Fruit fly (Drosophila melanogaster) whole organism, embryonic: Measurements from ENCODE around the gene CG13038.

Source experiments
- Aef1 ChIP-seq: fragments of 200-800 bp; sonication (Bioruptor generic); IDR thresholded peaks from 3 replicates; pipeline ENCODE4 v1.3.6; 2022; ENCODE audit warnings: missing biosample characterization, missing genetic modification characterization
- Atf6 ChIP-seq: fragments of 200-800 bp; sonication (Bioruptor generic); IDR thresholded peaks from 2 replicates; pipeline ENCODE4 v1.3.6; 2022; ENCODE audit warnings: missing biosample characterization, missing genetic modification characterization
- CG10543 ChIP-seq: fragments of 200-800 bp; sonication (Bioruptor generic); optimal IDR thresholded peaks from 3 replicates; lab custom pipeline; 2017; ENCODE audit warnings: missing biosample characterization, mild to moderate bottlenecking, missing genetic modification characterization, moderate library complexity
- CG11085 ChIP-seq: fragments of 200-800 bp; sonication (Bioruptor generic); IDR thresholded peaks from 2 replicates; pipeline ENCODE4 v1.3.6; 2022; ENCODE audit warnings: missing biosample characterization, missing genetic modification characterization
- CG12071 ChIP-seq: fragments of 200-800 bp; sonication (Bioruptor generic); optimal IDR thresholded peaks from 3 replicates; lab custom pipeline; 2018; ENCODE audit warnings: missing biosample characterization, mild to moderate bottlenecking, missing genetic modification characterization
- CG13296 ChIP-seq: fragments of 200-800 bp; sonication (Bioruptor generic); optimal IDR thresholded peaks from 3 replicates; lab custom pipeline; 2018; ENCODE audit warnings: missing biosample characterization, mild to moderate bottlenecking, missing genetic modification characterization
- CG16813 ChIP-seq: fragments of 200-800 bp; sonication (Bioruptor generic); IDR thresholded peaks from 3 replicates; pipeline ENCODE4 v1.3.6; 2022; ENCODE audit warnings: missing biosample characterization, missing genetic modification characterization; ENCODE audit not compliant: partially characterized antibody
- CG17385 ChIP-seq: fragments of 200-800 bp; sonication (Bioruptor generic); optimal IDR thresholded peaks from 3 replicates; lab custom pipeline; 2018; ENCODE audit warnings: missing biosample characterization, mild to moderate bottlenecking, missing genetic modification characterization
- CG17568 ChIP-seq: fragments of 200-800 bp; sonication (Bioruptor generic); optimal IDR thresholded peaks from 2 replicates; lab custom pipeline; 2018; ENCODE audit warnings: missing biosample characterization, mild to moderate bottlenecking, missing genetic modification characterization, moderate library complexity
- CG17802 ChIP-seq: fragments of 200-800 bp; sonication (Bioruptor generic); optimal IDR thresholded peaks from 2 replicates; lab custom pipeline; 2018; ENCODE audit warnings: missing biosample characterization, mild to moderate bottlenecking, missing genetic modification characterization, moderate library complexity
- CG18599 ChIP-seq: fragments of 200-800 bp; sonication (Bioruptor generic); optimal IDR thresholded peaks from 3 replicates; lab custom pipeline; 2017; ENCODE audit warnings: missing biosample characterization, missing genetic modification characterization, mild to moderate bottlenecking, moderate library complexity, missing genetic modification reagents
- CG18764 ChIP-seq: fragments of 200-800 bp; sonication (Bioruptor generic); optimal IDR thresholded peaks from 3 replicates; lab custom pipeline; 2016; ENCODE audit warnings: missing biosample characterization, missing genetic modification characterization
- CG33213 ChIP-seq: fragments of 200-800 bp; sonication (Bioruptor generic); optimal IDR thresholded peaks from 3 replicates; lab custom pipeline; 2016; ENCODE audit warnings: missing biosample characterization, missing genetic modification characterization
- CG34376 ChIP-seq: fragments of 200-800 bp; sonication (Bioruptor generic); optimal IDR thresholded peaks from 2 replicates; lab custom pipeline; 2018; ENCODE audit warnings: missing biosample characterization, mild to moderate bottlenecking, missing genetic modification characterization
- CG3726 ChIP-seq: fragments of 200-800 bp; sonication (Bioruptor generic); IDR thresholded peaks from 3 replicates; pipeline ENCODE4, ENCODE4 v1.3.6; 2022; ENCODE audit warnings: missing biosample characterization, missing genetic modification characterization
- CG3995 ChIP-seq: fragments of 200-800 bp; sonication (Bioruptor generic); optimal IDR thresholded peaks from 3 replicates; lab custom pipeline; 2016; ENCODE audit warnings: missing biosample characterization, missing genetic modification characterization
- CG4707 ChIP-seq: fragments of 200-800 bp; sonication (Bioruptor generic); optimal IDR thresholded peaks from 2 replicates; lab custom pipeline; 2018; ENCODE audit warnings: missing biosample characterization, mild to moderate bottlenecking, missing genetic modification characterization, moderate library complexity
- CG8089 ChIP-seq: fragments of 200-800 bp; sonication (Bioruptor generic); optimal IDR thresholded peaks from 3 replicates; lab custom pipeline; 2016; ENCODE audit warnings: missing biosample characterization, missing genetic modification characterization
- CG8924 ChIP-seq: fragments of 200-800 bp; optimal IDR thresholded peaks from 3 replicates; lab custom pipeline; 2019; ENCODE audit warnings: missing biosample characterization, mild to moderate bottlenecking, missing genetic modification characterization, moderate library complexity
- CG9215 ChIP-seq: fragments of 200-800 bp; sonication (Bioruptor generic); IDR thresholded peaks from 2 replicates; pipeline ENCODE4 v1.3.6; 2022; ENCODE audit warnings: missing biosample characterization, missing genetic modification characterization
- CG9797 ChIP-seq: fragments of 200-800 bp; sonication (Bioruptor generic); optimal IDR thresholded peaks from 3 replicates; lab custom pipeline; 2018; ENCODE audit warnings: missing biosample characterization, mild to moderate bottlenecking, missing genetic modification characterization
- CG9932 ChIP-seq: fragments of 200-800 bp; sonication (Bioruptor generic); IDR thresholded peaks from 2 replicates; pipeline ENCODE4 v1.3.6; 2022; ENCODE audit warnings: missing biosample characterization, missing genetic modification characterization
- Dll ChIP-seq: fragments of 200-800 bp; sonication (Bioruptor generic); IDR thresholded peaks from 4 replicates; pipeline ENCODE4 v1.3.6; 2022; ENCODE audit warnings: missing biosample characterization, missing genetic modification characterization; ENCODE audit not compliant: partially characterized antibody
- Fer1 ChIP-seq: fragments of 200-800 bp; sonication (Bioruptor generic); optimal IDR thresholded peaks from 2 replicates; lab custom pipeline; 2017; ENCODE audit warnings: missing biosample characterization, mild to moderate bottlenecking, missing genetic modification characterization
- NK7.1 ChIP-seq: fragments of 200-800 bp; sonication (Bioruptor generic); optimal IDR thresholded peaks from 3 replicates; lab custom pipeline; 2016; ENCODE audit warnings: missing biosample characterization, missing genetic modification characterization
- NfI ChIP-seq: fragments of 200-800 bp; sonication (Bioruptor generic); optimal IDR thresholded peaks from 3 replicates; lab custom pipeline; 2018; ENCODE audit warnings: missing biosample characterization, mild to moderate bottlenecking, missing genetic modification characterization, moderate library complexity
- Ptx1 ChIP-seq: fragments of 200-800 bp; sonication (Bioruptor generic); IDR thresholded peaks from 2 replicates; pipeline ENCODE4 v1.3.6; 2022; ENCODE audit warnings: missing biosample characterization, missing genetic modification characterization
- Sox102F ChIP-seq: fragments of 200-800 bp; sonication (Bioruptor generic); optimal IDR thresholded peaks from 2 replicates; lab custom pipeline; 2018; ENCODE audit warnings: missing biosample characterization, mild to moderate bottlenecking, missing genetic modification characterization, moderate library complexity
- Sry-β ChIP-seq: fragments of 200-800 bp; sonication (Bioruptor generic); optimal IDR thresholded peaks from 2 replicates; lab custom pipeline; 2018; ENCODE audit warnings: missing biosample characterization, mild to moderate bottlenecking, missing genetic modification characterization, moderate library complexity
- ab ChIP-seq: fragments of 200-800 bp; sonication (Bioruptor generic); optimal IDR thresholded peaks from 2 replicates; lab custom pipeline; 2016; ENCODE audit warnings: missing biosample characterization, missing genetic modification characterization
- cad ChIP-seq: fragments of >200 bp; optimal IDR thresholded peaks from 2 replicates; lab custom pipeline; 2017; ENCODE audit warnings: missing biosample characterization, missing genetic modification characterization
- ci ChIP-seq: fragments of 200-800 bp; sonication (Bioruptor generic); IDR thresholded peaks from 3 replicates; pipeline ENCODE4 v1.3.6; 2022; ENCODE audit warnings: missing biosample characterization, missing genetic modification characterization
- crp ChIP-seq, 2 experiments: fragments of 200-800 bp; sonication (Bioruptor generic); optimal IDR thresholded peaks; 2 replicates in 1 of 2; 3 replicates in 1 of 2; lab custom pipeline; 2017; ENCODE audit warnings: missing biosample characterization in 2 of 2, missing genetic modification characterization in 2 of 2, mild to moderate bottlenecking in 1 of 2, moderate library complexity in 1 of 2
- cwo ChIP-seq: fragments of 200-800 bp; sonication (Bioruptor generic); optimal IDR thresholded peaks from 3 replicates; lab custom pipeline; 2017; ENCODE audit warnings: missing biosample characterization, missing genetic modification characterization, mild to moderate bottlenecking, moderate library complexity, missing genetic modification reagents
- dimm ChIP-seq: fragments of 200-800 bp; sonication (Bioruptor generic); IDR thresholded peaks from 2 replicates; pipeline ENCODE4 v1.3.6; 2022; ENCODE audit warnings: missing biosample characterization, missing genetic modification characterization
- dm ChIP-seq: fragments of 200-800 bp; sonication (Bioruptor generic); optimal IDR thresholded peaks from 3 replicates; lab custom pipeline; 2016; ENCODE audit warnings: missing biosample characterization, missing genetic modification characterization
- emc ChIP-seq: fragments of 200-800 bp; sonication (Bioruptor generic); optimal IDR thresholded peaks from 2 replicates; lab custom pipeline; 2016; ENCODE audit warnings: missing biosample characterization, missing genetic modification characterization
- eve ChIP-seq, 2 experiments: fragments of >200 bp; optimal IDR thresholded peaks; 2 replicates each; lab custom pipeline; 2017; ENCODE audit warnings: missing biosample characterization in 2 of 2, missing genetic modification characterization in 2 of 2
- grau ChIP-seq: fragments of 200-800 bp; optimal IDR thresholded peaks from 3 replicates; lab custom pipeline; 2019; ENCODE audit warnings: missing biosample characterization, mild to moderate bottlenecking, missing genetic modification characterization, moderate library complexity
- gro ChIP-seq: fragments of 200-800 bp; sonication (Bioruptor generic); optimal IDR thresholded peaks from 2 replicates; lab custom pipeline; 2016; ENCODE audit warnings: missing biosample characterization, missing genetic modification characterization
- gsb ChIP-seq: fragments of 200-800 bp; sonication (Bioruptor generic); IDR thresholded peaks from 2 replicates; pipeline ENCODE4 v1.3.6; 2022; ENCODE audit warnings: missing biosample characterization, missing genetic modification characterization
- kah ChIP-seq: fragments of 200-800 bp; sonication (Bioruptor generic); optimal IDR thresholded peaks from 2 replicates; lab custom pipeline; 2018; ENCODE audit warnings: missing biosample characterization, mild to moderate bottlenecking, missing genetic modification characterization
- klu ChIP-seq: fragments of 200-800 bp; sonication (Bioruptor generic); IDR thresholded peaks from 2 replicates; pipeline ENCODE4 v1.3.6; 2022; ENCODE audit warnings: missing biosample characterization, missing genetic modification characterization
- kni ChIP-seq: fragments of 200-800 bp; sonication (Bioruptor generic); optimal IDR thresholded peaks from 3 replicates; lab custom pipeline; 2017; ENCODE audit warnings: mild to moderate bottlenecking, missing biosample characterization, missing genetic modification reagents, missing genetic modification characterization
- lola ChIP-seq, 3 experiments: fragments of >200 bp in 2 of 3; fragments of 200-800 bp in 1 of 3; sonication (Bioruptor generic) in 1 of 3; optimal IDR thresholded peaks; 2 replicates each; lab custom pipeline; 2017 to 2019; ENCODE audit warnings: missing biosample characterization in 3 of 3, missing genetic modification characterization in 3 of 3, mild to moderate bottlenecking in 1 of 3, moderate library complexity in 1 of 3
- luna ChIP-seq: fragments of 200-800 bp; sonication (Bioruptor generic); optimal IDR thresholded peaks from 2 replicates; lab custom pipeline; 2016; ENCODE audit warnings: missing biosample characterization, missing genetic modification characterization
- mld ChIP-seq: fragments of 200-800 bp; sonication (Bioruptor generic); IDR thresholded peaks from 3 replicates; pipeline ENCODE4 v1.3.6; 2022; ENCODE audit warnings: missing biosample characterization, missing genetic modification characterization; ENCODE audit not compliant: partially characterized antibody
- psq ChIP-seq: fragments of 200-800 bp; sonication (Bioruptor generic); optimal IDR thresholded peaks from 2 replicates; lab custom pipeline; 2017; ENCODE audit warnings: missing biosample characterization, missing genetic modification characterization
- slp2 ChIP-seq: fragments of 200-800 bp; sonication (Bioruptor generic); optimal IDR thresholded peaks from 2 replicates; lab custom pipeline; 2016; ENCODE audit warnings: missing biosample characterization, missing genetic modification characterization
- tup ChIP-seq: fragments of 200-800 bp; sonication (Bioruptor generic); optimal IDR thresholded peaks from 2 replicates; lab custom pipeline; 2016; ENCODE audit warnings: missing biosample characterization, mild to moderate bottlenecking, missing genetic modification characterization, moderate library complexity
- tx ChIP-seq: fragments of 200-800 bp; sonication (Bioruptor generic); optimal IDR thresholded peaks from 2 replicates; lab custom pipeline; 2016; ENCODE audit warnings: missing biosample characterization, missing genetic modification characterization

CG13038 gene

DNA sequence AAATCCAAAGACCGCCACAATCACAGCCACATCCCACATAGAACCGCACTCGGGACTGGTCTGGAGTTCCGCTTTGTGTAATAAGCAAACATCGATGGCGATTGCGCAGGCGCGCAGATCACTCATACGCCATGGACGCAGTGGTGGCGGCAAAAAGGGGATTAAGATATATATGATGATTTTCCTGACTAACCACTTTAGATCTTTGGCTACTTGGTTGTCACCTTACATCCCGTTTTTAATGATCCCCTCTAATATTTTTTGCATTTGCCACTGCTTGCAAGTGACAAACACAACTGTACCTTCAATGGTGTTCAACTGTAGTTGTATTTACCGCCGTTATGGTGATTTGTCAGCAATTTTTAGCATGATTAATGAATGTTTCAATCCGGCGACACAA lies 17.7 kb downstream of the CG13038 start (continued):
- TF ChIP-seq Dll (GFP tag; lab: Robert Waterston, UW) (no peak), CG33213 (GFP tag; lab: Kevin White, UChicago) (no peak), Atf6 (no peak), kah (GFP tag; lab: Kevin White, UChicago) (no peak), Fer1 (GFP tag; lab: Kevin White, UChicago) (no peak), lola (GFP tag; optimal IDR thresholded peaks at IDR 0.05; lab: Kevin White, UChicago) (no peak), emc (no peak), Sox102F (GFP tag; lab: Kevin White, UChicago) (no peak), eve (GFP tag; optimal IDR thresholded peaks at IDR 0.05; lab: Kevin White, UChicago) (no peak), CG13296 (GFP tag; lab: Kevin White, UChicago) (no peak), CG3995 (GFP tag; lab: Kevin White, UChicago) (no peak), cad (no peak), slp2 (no peak), tup (no peak), Sry-β (no peak), NfI (GFP tag; lab: Kevin White, UChicago) (no peak), kni (GFP tag; lab: Kevin White, UChicago) (no peak), CG4707 (GFP tag; lab: Kevin White, UChicago) (no peak), CG8089 (GFP tag; lab: Kevin White, UChicago) (no peak), dimm (GFP tag; lab: Robert Waterston, UW) (no peak), dm (GFP tag; lab: Kevin White, UChicago) (no peak), CG12071 (GFP tag; lab: Kevin White, UChicago) (no peak), NK7.1 (GFP tag; lab: Kevin White, UChicago) (no peak), CG3726 (no peak), mld (GFP tag; lab: Robert Waterston, UW) (no peak), crp (GFP tag; optimal IDR thresholded peaks at IDR 0.05; lab: Kevin White, UChicago) (no peak), ci (GFP tag; lab: Robert Waterston, UW) (no peak), CG17568 (GFP tag; lab: Kevin White, UChicago) (no peak), Ptx1 (GFP tag; lab: Robert Waterston, UW) (0 out of 2 replicates have a peak, but pooled peaks have one; percentile 13), gsb (GFP tag; lab: Robert Waterston, UW) (no peak), klu (GFP tag; lab: Robert Waterston, UW) (no peak), grau (tag; lab: Kevin White, UChicago) (no peak), CG34376 (GFP tag; lab: Kevin White, UChicago) (no peak), CG18764 (GFP tag; lab: Kevin White, UChicago) (no peak), CG18599 (peak; percentile 42), cwo (GFP tag; lab: Kevin White, UChicago) (peak; percentile 9), gro (no peak), CG9215 (peak; percentile 42), tx (GFP tag; lab: Kevin White, UChicago) (no peak), CG17385 (GFP tag; lab: Kevin White, UChicago) (no peak), CG9932 (GFP tag; lab: Robert Waterston, UW) (peak; percentile 75), psq (no peak), CG8924 (no peak), Aef1 (0 out of 3 replicates have a peak, but pooled peaks have one; percentile 33), CG16813 (GFP tag; lab: Robert Waterston, UW) (no peak), ab (GFP tag; lab: Kevin White, UChicago) (no peak), CG17802 (no peak), luna (GFP tag; lab: Kevin White, UChicago) (no peak), CG10543 (no peak), CG11085 (GFP tag; lab: Robert Waterston, UW) (no peak), CG9797 (GFP tag; lab: Kevin White, UChicago) (no peak)
